Fruit fly (Drosophila melanogaster) whole organism, prepupa: ENCODE measurements around the gene CG10874.

Experiments used
- Blimp-1 ChIP-seq: fragments of 200-800 bp; sonication (Bioruptor generic); optimal IDR thresholded peaks from 3 replicates; lab custom pipeline; 2017; ENCODE audit warnings: missing biosample characterization, missing genetic modification characterization, mild to moderate bottlenecking, moderate library complexity, missing genetic modification reagents
- CG10669 ChIP-seq: fragments of 200-800 bp; sonication (Bioruptor generic); optimal IDR thresholded peaks from 3 replicates; lab custom pipeline; 2018; ENCODE audit warnings: missing biosample characterization, mild to moderate bottlenecking, missing genetic modification characterization, moderate library complexity
- CG11294 ChIP-seq: fragments of 200-800 bp; sonication (Bioruptor generic); IDR thresholded peaks from 2 replicates; pipeline ENCODE4 v1.3.6; 2022; ENCODE audit warnings: missing biosample characterization, missing genetic modification characterization
- CG11762 ChIP-seq: fragments of 200-800 bp; sonication (Bioruptor generic); optimal IDR thresholded peaks from 3 replicates; lab custom pipeline; 2016; ENCODE audit warnings: missing biosample characterization, missing genetic modification characterization; ENCODE audit not compliant: insufficient read depth
- CG15336 ChIP-seq: fragments of 200-800 bp; sonication (Bioruptor generic); IDR thresholded peaks from 2 replicates; pipeline ENCODE4 v1.3.6; 2022; ENCODE audit warnings: missing biosample characterization, missing genetic modification characterization
- CG16779 ChIP-seq: fragments of 200-800 bp; sonication (Bioruptor generic); optimal IDR thresholded peaks from 3 replicates; lab custom pipeline; 2017; ENCODE audit warnings: missing biosample characterization, mild to moderate bottlenecking, missing genetic modification characterization
- CG3032 ChIP-seq: fragments of 200-800 bp; optimal IDR thresholded peaks from 2 replicates; lab custom pipeline; 2019; ENCODE audit warnings: missing biosample characterization, mild to moderate bottlenecking, missing genetic modification characterization, moderate library complexity
- CG31627 ChIP-seq: fragments of 200-800 bp; sonication (Bioruptor generic); optimal IDR thresholded peaks from 3 replicates; lab custom pipeline; 2016; ENCODE audit warnings: missing biosample characterization, missing genetic modification characterization
- CG34406 ChIP-seq: fragments of 200-800 bp; sonication (Bioruptor generic); optimal IDR thresholded peaks from 3 replicates; lab custom pipeline; 2016; ENCODE audit warnings: missing biosample characterization, missing genetic modification characterization
- CG3919 ChIP-seq: fragments of 200-800 bp; sonication (Bioruptor generic); optimal IDR thresholded peaks from 3 replicates; lab custom pipeline; 2016; ENCODE audit warnings: missing biosample characterization, missing genetic modification characterization
- CG4318 ChIP-seq: fragments of 200-800 bp; sonication (Bioruptor generic); optimal IDR thresholded peaks from 3 replicates; lab custom pipeline; 2017; ENCODE audit warnings: missing biosample characterization, mild to moderate bottlenecking, missing genetic modification characterization
- CG6163 ChIP-seq: fragments of 200-800 bp; sonication (Bioruptor generic); IDR thresholded peaks from 3 replicates; pipeline ENCODE4 v1.3.6; 2022; ENCODE audit warnings: missing biosample characterization, missing genetic modification characterization
- CG6276 ChIP-seq: fragments of 200-800 bp; sonication (Bioruptor generic); optimal IDR thresholded peaks from 2 replicates; lab custom pipeline; 2017; ENCODE audit warnings: missing biosample characterization, mild to moderate bottlenecking, missing genetic modification characterization
- CG6808 ChIP-seq: fragments of 200-800 bp; sonication (Bioruptor generic); optimal IDR thresholded peaks from 3 replicates; lab custom pipeline; 2017; ENCODE audit warnings: missing biosample characterization, missing genetic modification characterization, mild to moderate bottlenecking, moderate library complexity, missing genetic modification reagents
- CG6854 ChIP-seq: fragments of 200-800 bp; sonication (Bioruptor generic); optimal IDR thresholded peaks from 2 replicates; lab custom pipeline; 2017; ENCODE audit warnings: missing biosample characterization, mild to moderate bottlenecking, missing genetic modification characterization
- CG7368 ChIP-seq: fragments of 200-800 bp; sonication (Bioruptor generic); optimal IDR thresholded peaks from 3 replicates; lab custom pipeline; 2016; ENCODE audit warnings: missing biosample characterization, missing genetic modification characterization
- CG8119 ChIP-seq: fragments of 200-800 bp; sonication (Bioruptor generic); IDR thresholded peaks from 3 replicates; pipeline ENCODE4 v1.3.6; 2022; ENCODE audit warnings: missing biosample characterization, missing genetic modification characterization
- CG8319 ChIP-seq: fragments of 200-800 bp; sonication (Bioruptor generic); optimal IDR thresholded peaks from 3 replicates; lab custom pipeline; 2016; ENCODE audit warnings: missing biosample characterization, missing genetic modification characterization
- CG8632 ChIP-seq: fragments of 200-800 bp; sonication (Bioruptor generic); optimal IDR thresholded peaks from 3 replicates; lab custom pipeline; 2016; ENCODE audit warnings: missing biosample characterization, missing genetic modification characterization
- CG9139 ChIP-seq: fragments of 200-800 bp; sonication (Bioruptor generic); optimal IDR thresholded peaks from 3 replicates; lab custom pipeline; 2017; ENCODE audit warnings: missing biosample characterization, mild to moderate bottlenecking, missing genetic modification characterization
- Eip78C ChIP-seq: fragments of 200-800 bp; sonication (Bioruptor generic); peaks from one replicate; lab custom pipeline; 2016; ENCODE audit warnings: missing biosample characterization, missing genetic modification characterization
- Eip93F ChIP-seq: fragments of 200-800 bp; sonication (Bioruptor generic); optimal IDR thresholded peaks from 2 replicates; lab custom pipeline; 2016; ENCODE audit warnings: missing biosample characterization, mild to moderate bottlenecking, missing genetic modification characterization
- Ets21C ChIP-seq: fragments of 200-800 bp; sonication (Bioruptor generic); optimal IDR thresholded peaks from 3 replicates; lab custom pipeline; 2016; ENCODE audit warnings: missing biosample characterization, missing genetic modification characterization
- Ets96B ChIP-seq: fragments of 200-800 bp; optimal IDR thresholded peaks from 2 replicates; lab custom pipeline; 2019; ENCODE audit warnings: missing biosample characterization, mild to moderate bottlenecking, missing genetic modification characterization, moderate library complexity
- Gug ChIP-seq: fragments of 200-800 bp; sonication (Bioruptor generic); IDR thresholded peaks from 2 replicates; pipeline ENCODE4 v1.3.6; 2022; ENCODE audit warnings: missing biosample characterization, missing genetic modification characterization
- Hr39 ChIP-seq: fragments of 200-800 bp; sonication (Bioruptor generic); optimal IDR thresholded peaks from 2 replicates; lab custom pipeline; 2016; ENCODE audit warnings: missing biosample characterization, missing genetic modification characterization
- Hr4 ChIP-seq: fragments of 200-800 bp; sonication (Bioruptor generic); optimal IDR thresholded peaks from 3 replicates; lab custom pipeline; 2016; ENCODE audit warnings: missing biosample characterization, missing genetic modification characterization
- Lpt ChIP-seq: fragments of 200-800 bp; sonication (Bioruptor generic); optimal IDR thresholded peaks from 3 replicates; lab custom pipeline; 2016; ENCODE audit warnings: missing biosample characterization, missing genetic modification characterization
- Met ChIP-seq: fragments of 200-800 bp; sonication (Bioruptor generic); optimal IDR thresholded peaks from 3 replicates; lab custom pipeline; 2016; ENCODE audit warnings: missing biosample characterization, missing genetic modification characterization
- OdsH ChIP-seq: fragments of 200-800 bp; sonication (Bioruptor generic); optimal IDR thresholded peaks from 3 replicates; lab custom pipeline; 2016; ENCODE audit warnings: missing biosample characterization, missing genetic modification characterization
- Smox ChIP-seq: fragments of 200-800 bp; sonication (Bioruptor generic); optimal IDR thresholded peaks from 3 replicates; lab custom pipeline; 2016; ENCODE audit warnings: missing biosample characterization, missing genetic modification characterization
- Sox14 ChIP-seq: fragments of 200-800 bp; sonication (Bioruptor generic); optimal IDR thresholded peaks from 3 replicates; lab custom pipeline; 2016; ENCODE audit warnings: missing biosample characterization, missing genetic modification characterization
- Sox15 ChIP-seq: fragments of 200-800 bp; sonication (Bioruptor generic); optimal IDR thresholded peaks from 3 replicates; lab custom pipeline; 2016; ENCODE audit warnings: missing biosample characterization, missing genetic modification characterization
- achi ChIP-seq: fragments of 200-800 bp; sonication (Bioruptor generic); optimal IDR thresholded peaks from 3 replicates; lab custom pipeline; 2016; ENCODE audit warnings: missing biosample characterization, missing genetic modification characterization
- acj6 ChIP-seq: fragments of 200-800 bp; sonication (Bioruptor generic); optimal IDR thresholded peaks from 3 replicates; lab custom pipeline; 2016; ENCODE audit warnings: missing biosample characterization, missing genetic modification characterization
- cyc ChIP-seq: fragments of 200-800 bp; sonication (Bioruptor generic); optimal IDR thresholded peaks from 3 replicates; lab custom pipeline; 2016; ENCODE audit warnings: missing biosample characterization, missing genetic modification characterization
- esn ChIP-seq: fragments of 200-800 bp; sonication (Bioruptor generic); optimal IDR thresholded peaks from 2 replicates; lab custom pipeline; 2016; ENCODE audit warnings: missing biosample characterization, mild to moderate bottlenecking, missing genetic modification characterization, moderate library complexity
- fd59A ChIP-seq: fragments of 200-800 bp; sonication (Bioruptor generic); optimal IDR thresholded peaks from 2 replicates; lab custom pipeline; 2017; ENCODE audit warnings: missing biosample characterization, mild to moderate bottlenecking, missing genetic modification characterization, missing genetic modification reagents
- fd85E ChIP-seq: fragments of 200-800 bp; sonication (Bioruptor generic); optimal IDR thresholded peaks from 3 replicates; lab custom pipeline; 2016; ENCODE audit warnings: missing biosample characterization, missing genetic modification characterization
- pdm3 ChIP-seq: fragments of 200-800 bp; sonication (Bioruptor generic); optimal IDR thresholded peaks from 3 replicates; lab custom pipeline; 2016; ENCODE audit warnings: missing biosample characterization, missing genetic modification characterization
- salr ChIP-seq, 2 experiments: fragments of 200-800 bp; sonication (Bioruptor generic); optimal IDR thresholded peaks; 3 replicates each; lab custom pipeline; 2016 to 2018; ENCODE audit warnings: missing biosample characterization in 2 of 2, missing genetic modification characterization in 2 of 2, mild to moderate bottlenecking in 1 of 2
- spab ChIP-seq: fragments of 200-800 bp; sonication (Bioruptor generic); optimal IDR thresholded peaks from 2 replicates; lab custom pipeline; 2017; ENCODE audit warnings: missing biosample characterization, mild to moderate bottlenecking, missing genetic modification characterization, missing genetic modification reagents
- ss ChIP-seq, 2 experiments: fragments of 200-800 bp; sonication (Bioruptor generic); optimal IDR thresholded peaks; 2 replicates in 1 of 2; 3 replicates in 1 of 2; lab custom pipeline; 2017 to 2018; ENCODE audit warnings: mild to moderate bottlenecking in 2 of 2, missing biosample characterization in 2 of 2, missing genetic modification characterization in 2 of 2, moderate library complexity in 1 of 2
- svp ChIP-seq: fragments of 200-800 bp; sonication (Bioruptor generic); peaks from one replicate; lab custom pipeline; 2016; ENCODE audit warnings: missing biosample characterization, missing genetic modification characterization
- vri ChIP-seq: fragments of 200-800 bp; sonication (Bioruptor generic); optimal IDR thresholded peaks from 3 replicates; lab custom pipeline; 2016; ENCODE audit warnings: missing biosample characterization, mild to moderate bottlenecking, missing genetic modification characterization

Gene CG10874

DNA sequence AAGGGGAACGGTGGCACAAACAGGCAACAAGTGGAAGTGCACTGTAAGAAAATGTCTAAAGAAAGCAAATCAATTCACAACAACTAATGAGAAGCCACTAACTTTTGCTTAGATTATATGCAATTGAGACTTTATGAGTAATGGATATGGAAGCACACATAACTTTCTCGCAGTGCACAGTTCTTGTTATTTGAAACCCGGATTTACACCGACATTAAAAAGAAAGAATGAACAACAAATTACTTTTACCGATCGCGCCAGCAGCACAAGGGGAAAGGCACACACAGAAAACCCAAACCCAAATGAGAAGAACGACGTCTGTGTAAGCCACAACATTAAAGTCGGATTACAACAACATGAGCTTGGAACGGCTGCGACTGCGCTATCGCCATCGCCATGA, 3.1 kb downstream of the CG10874 start (continued):
- TF ChIP-seq vri (GFP tag; lab: Kevin White, UChicago) (peak; percentile 60), fd85E (GFP tag; lab: Kevin White, UChicago) (no peak), Hr39 (GFP tag; lab: Kevin White, UChicago) (peak; percentile 89), CG8119 (GFP tag; lab: Robert Waterston, UW) (peak; percentile 73), esn (GFP tag; lab: Kevin White, UChicago) (peak; percentile 88), CG7368 (peak; percentile 51), cyc (GFP tag; lab: Kevin White, UChicago) (peak; percentile 91), CG16779 (no peak), Blimp-1 (GFP tag; lab: Kevin White, UChicago) (peak; percentile 64), salr (GFP tag; optimal IDR thresholded peaks at IDR 0.05; lab: Kevin White, UChicago) (peak; percentile 12 to 35), CG11294 (0 out of 2 replicates have a peak, but pooled peaks have one; percentile 19), Eip93F (peak; percentile 35), OdsH (GFP tag; lab: Kevin White, UChicago) (peak; percentile 73), CG6276 (GFP tag; lab: Kevin White, UChicago) (peak; percentile 68), Ets96B (tag; lab: Kevin White, UChicago) (peak; percentile 45), Lpt (GFP tag; lab: Kevin White, UChicago) (peak; percentile 43), achi (GFP tag; lab: Kevin White, UChicago) (peak; percentile 77), Smox (GFP tag; lab: Kevin White, UChicago) (peak; percentile 84), CG8632 (GFP tag; lab: Kevin White, UChicago) (peak; percentile 56), CG4318 (peak; percentile 42), CG6854 (GFP tag; lab: Kevin White, UChicago) (peak; percentile 68), CG8319 (GFP tag; lab: Kevin White, UChicago) (peak; percentile 60), Sox14 (peak; percentile 81), pdm3 (GFP tag; lab: Kevin White, UChicago) (peak; percentile 70), CG10669 (GFP tag; lab: Kevin White, UChicago) (peak; percentile 53), Ets21C (GFP tag; lab: Kevin White, UChicago) (peak; percentile 75), Sox15 (GFP tag; lab: Kevin White, UChicago) (peak; percentile 63), acj6 (GFP tag; lab: Kevin White, UChicago) (peak; percentile 76), fd59A (GFP tag; lab: Kevin White, UChicago) (no peak), CG31627 (GFP tag; lab: Kevin White, UChicago) (peak; percentile 90), CG34406 (GFP tag; lab: Kevin White, UChicago) (peak; percentile 56), Met (peak; percentile 90), spab (GFP tag; lab: Kevin White, UChicago) (peak; percentile 14), CG6808 (GFP tag; lab: Kevin White, UChicago) (no peak)
- TF ChIP-seq, all 60 proteins: peak for 51

DNA sequence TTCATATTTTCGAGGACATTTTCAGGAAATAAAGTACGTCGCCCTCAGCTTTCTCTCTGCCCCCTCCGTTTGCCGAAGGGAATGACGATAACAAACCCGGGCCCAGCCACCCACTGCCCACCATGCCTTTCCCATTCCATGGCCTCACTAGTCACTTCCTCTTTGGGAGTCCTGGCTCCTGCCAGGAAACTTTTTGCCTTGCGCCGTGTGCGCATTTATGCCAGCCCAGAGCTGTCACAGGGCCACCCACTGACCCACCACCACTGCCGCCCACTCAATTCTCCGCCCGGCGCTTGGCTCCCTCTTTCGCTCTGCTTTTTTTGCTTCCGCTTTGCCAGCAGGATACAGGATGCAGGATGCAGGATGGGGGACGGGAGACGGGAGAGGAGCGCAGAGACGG, 4.8 kb downstream of the CG10874 start:
- TF ChIP-seq CG9139 (GFP tag; lab: Kevin White, UChicago) = no peak
- no peak for TF ChIP-seq salr (GFP tag; optimal IDR thresholded peaks at IDR 0.05; lab: Kevin White, UChicago)
- no peak for TF ChIP-seq achi (GFP tag; lab: Kevin White, UChicago)
- TF ChIP-seq CG8319 (GFP tag; lab: Kevin White, UChicago) = no peak
- TF ChIP-seq CG11294 = no peak
- TF ChIP-seq CG15336 (GFP tag; lab: Robert Waterston, UW) = no peak
- TF ChIP-seq CG11762 (GFP tag; lab: Kevin White, UChicago) = no peak

DNA sequence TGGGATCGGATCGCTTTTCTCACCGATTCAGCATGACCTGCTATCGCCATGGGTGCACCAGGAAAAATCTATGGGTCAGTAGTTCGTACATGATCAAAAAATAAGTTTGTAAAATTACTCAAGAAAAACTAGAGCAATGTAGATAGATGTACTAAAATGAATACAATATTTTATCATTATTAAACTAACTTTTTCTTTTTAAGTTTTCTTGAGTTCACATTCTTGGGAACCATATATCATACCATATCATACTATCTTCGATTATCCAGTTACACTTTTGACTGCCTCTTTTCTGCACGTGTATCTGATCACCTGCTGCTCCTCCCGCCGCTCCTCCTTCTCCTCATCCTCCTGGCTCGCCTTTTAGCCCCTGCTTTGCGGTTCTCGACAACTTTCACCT, 6.8 kb downstream of the CG10874 start:
- peak; percentile 87 for TF ChIP-seq Eip78C
- peak; percentile 29 for TF ChIP-seq acj6 (GFP tag; lab: Kevin White, UChicago)
- no peak for TF ChIP-seq cyc (GFP tag; lab: Kevin White, UChicago)
- peak; percentile 53 for TF ChIP-seq esn (GFP tag; lab: Kevin White, UChicago)
- peak; percentile 8 for TF ChIP-seq CG8319 (GFP tag; lab: Kevin White, UChicago)
- peak; percentile 67 for TF ChIP-seq CG4318
- peak; percentile 2 for TF ChIP-seq CG11762 (GFP tag; lab: Kevin White, UChicago)
- TF ChIP-seq Hr4 = peak; percentile 47
- peak; percentile 42 for TF ChIP-seq Sox14
- peak; percentile 6 for TF ChIP-seq Ets21C (GFP tag; lab: Kevin White, UChicago)
- TF ChIP-seq Hr39 (GFP tag; lab: Kevin White, UChicago) = peak; percentile 19
- TF ChIP-seq CG15336 (GFP tag; lab: Robert Waterston, UW) = peak; percentile 45; the same call in 1 of the 2 replicates
- TF ChIP-seq CG3032 (tag; lab: Kevin White, UChicago) = no peak
- peak; percentile 14 for TF ChIP-seq CG31627 (GFP tag; lab: Kevin White, UChicago)
- 0 out of 2 replicates have a peak, but pooled peaks have one; percentile 12 for TF ChIP-seq Gug (GFP tag; lab: Robert Waterston, UW)
- no peak for TF ChIP-seq fd59A (GFP tag; lab: Kevin White, UChicago)
- peak; percentile 8 for TF ChIP-seq CG7368
- TF ChIP-seq CG11294 = 0 out of 2 replicates have a peak, but pooled peaks have one; percentile 27
- peak; percentile 69 for TF ChIP-seq CG8119 (GFP tag; lab: Robert Waterston, UW)
- peak; percentile 48 for TF ChIP-seq Met
- TF ChIP-seq svp = peak; percentile 62
- TF ChIP-seq CG6163 (GFP tag; lab: Robert Waterston, UW) = 0 out of 3 replicates have a peak, but pooled peaks have one; percentile 27
- TF ChIP-seq CG3919 (GFP tag; lab: Kevin White, UChicago) = peak; percentile 40
- no peak for TF ChIP-seq ss (GFP tag; optimal IDR thresholded peaks at IDR 0.05; lab: Kevin White, UChicago)
